Worm (Caenorhabditis elegans) whole organism, L3 larva: ENCODE measurements around the gene C32D5.8.
A peak's percentile ranks its signal among the peaks of the same experiment; 100 is the strongest.

ENCODE experiments used
- R02D3.7 ChIP-seq: fragments of 150-350 bp; optimal IDR thresholded peaks from 2 replicates; lab custom pipeline; 2014; ENCODE audit warnings: missing biosample characterization, missing genetic modification characterization
- ZK546.5 ChIP-seq: sonication (generic microtip); optimal IDR thresholded peaks from 2 replicates; lab custom pipeline; 2017; ENCODE audit warnings: missing biosample characterization, missing genetic modification characterization
- aly-2 ChIP-seq: fragments of 150-350 bp; optimal IDR thresholded peaks from 2 replicates; lab custom pipeline; 2014; ENCODE audit warnings: missing biosample characterization, missing genetic modification characterization
- ama-1 ChIP-seq: fragments of 150-350 bp; optimal IDR thresholded peaks from 2 replicates; lab custom pipeline; 2018
- ceh-16 ChIP-seq: sonication (generic microtip); optimal IDR thresholded peaks from 2 replicates; lab custom pipeline; 2017; ENCODE audit warnings: missing biosample characterization, missing genetic modification characterization
- ceh-28 ChIP-seq: fragments of 150-350 bp; optimal IDR thresholded peaks from 2 replicates; lab custom pipeline; 2014; ENCODE audit warnings: missing biosample characterization, missing genetic modification reagents, missing genetic modification characterization
- daf-12 ChIP-seq: fragments of 150-350 bp; optimal IDR thresholded peaks from 2 replicates; lab custom pipeline; 2014; ENCODE audit warnings: missing biosample characterization, missing genetic modification reagents, missing genetic modification characterization
- egl-5 ChIP-seq: fragments of 150-350 bp; optimal IDR thresholded peaks from 2 replicates; lab custom pipeline; 2017; ENCODE audit warnings: missing biosample characterization, missing genetic modification reagents, missing genetic modification characterization, inconsistent platforms
- elt-1 ChIP-seq: fragments of 150-350 bp; optimal IDR thresholded peaks from 2 replicates; lab custom pipeline; 2014; ENCODE audit warnings: missing biosample characterization, missing genetic modification characterization
- eor-1 ChIP-seq, 2 experiments: fragments of 150-350 bp; optimal IDR thresholded peaks; 2 replicates each; lab custom pipeline; 2014 to 2018; ENCODE audit warnings: missing biosample characterization in 2 of 2, missing genetic modification characterization in 2 of 2
- fkh-10 ChIP-seq: sonication (generic microtip); optimal IDR thresholded peaks from 2 replicates; lab custom pipeline; 2017; ENCODE audit warnings: missing biosample characterization, missing genetic modification reagents, missing genetic modification characterization
- jun-1 ChIP-seq: fragments of 150-350 bp; optimal IDR thresholded peaks from 2 replicates; lab custom pipeline; 2014; ENCODE audit warnings: missing biosample characterization, missing genetic modification reagents, missing genetic modification characterization
- lin-15B ChIP-seq: fragments of 150-350 bp; optimal IDR thresholded peaks from 2 replicates; lab custom pipeline; 2014; ENCODE audit warnings: missing biosample characterization, missing genetic modification characterization
- lin-39 ChIP-seq: fragments of 150-350 bp; optimal IDR thresholded peaks from 2 replicates; lab custom pipeline; 2018; ENCODE audit warnings: missing biosample characterization, missing genetic modification reagents, missing genetic modification characterization
- mdl-1 ChIP-seq: fragments of 150-350 bp; optimal IDR thresholded peaks from 2 replicates; lab custom pipeline; 2014; ENCODE audit warnings: missing biosample characterization, missing genetic modification characterization
- nfya-1 ChIP-seq: sonication (generic microtip); optimal IDR thresholded peaks from 2 replicates; lab custom pipeline; 2017; ENCODE audit warnings: missing genetic modification characterization, mild to moderate bottlenecking, missing compliant biosample characterization, antibody characterized with exemption, moderate library complexity; ENCODE audit not compliant: insufficient read depth
- nhr-11 ChIP-seq: fragments of 150-350 bp; optimal IDR thresholded peaks from 2 replicates; lab custom pipeline; 2014; ENCODE audit warnings: missing biosample characterization, missing genetic modification characterization
- nhr-12 ChIP-seq: fragments of 150-350 bp; optimal IDR thresholded peaks from 2 replicates; lab custom pipeline; 2014; ENCODE audit warnings: missing biosample characterization, missing genetic modification characterization
- nhr-23 ChIP-seq: fragments of 150-350 bp; optimal IDR thresholded peaks from 2 replicates; lab custom pipeline; 2014; ENCODE audit warnings: missing biosample characterization, missing genetic modification reagents, missing genetic modification characterization
- nhr-28 ChIP-seq: fragments of 150-350 bp; optimal IDR thresholded peaks from 2 replicates; lab custom pipeline; 2014; ENCODE audit warnings: missing biosample characterization, missing genetic modification characterization
- nhr-43 ChIP-seq: sonication (generic microtip); optimal IDR thresholded peaks from 2 replicates; lab custom pipeline; 2016; ENCODE audit warnings: mild to moderate bottlenecking, missing genetic modification characterization, missing compliant biosample characterization; ENCODE audit not compliant: poor library complexity, severe bottlenecking
- nhr-67 ChIP-seq: fragments of 150-350 bp; optimal IDR thresholded peaks from 2 replicates; lab custom pipeline; 2014; ENCODE audit warnings: missing biosample characterization, missing genetic modification characterization
- pha-4 ChIP-seq: fragments of 150-350 bp; optimal IDR thresholded peaks from 2 replicates; lab custom pipeline; 2014; ENCODE audit warnings: missing biosample characterization, missing genetic modification reagents, missing genetic modification characterization
- pqm-1 ChIP-seq: fragments of 150-350 bp; optimal IDR thresholded peaks from 2 replicates; lab custom pipeline; 2017; ENCODE audit warnings: missing biosample characterization, missing genetic modification characterization, inconsistent platforms
- sea-2 ChIP-seq: fragments of 150-350 bp; sonication (generic microtip); optimal IDR thresholded peaks from 4 replicates; lab custom pipeline; 2014; ENCODE audit warnings: missing biosample characterization, missing genetic modification reagents, missing genetic modification characterization
- zag-1 ChIP-seq: fragments of 150-350 bp; optimal IDR thresholded peaks from 2 replicates; lab custom pipeline; 2014; ENCODE audit warnings: missing biosample characterization, missing genetic modification characterization
- ztf-11 ChIP-seq: fragments of 150-350 bp; optimal IDR thresholded peaks from 2 replicates; lab custom pipeline; 2014; ENCODE audit warnings: missing biosample characterization, missing genetic modification characterization

Gene C32D5.8

DNA sequence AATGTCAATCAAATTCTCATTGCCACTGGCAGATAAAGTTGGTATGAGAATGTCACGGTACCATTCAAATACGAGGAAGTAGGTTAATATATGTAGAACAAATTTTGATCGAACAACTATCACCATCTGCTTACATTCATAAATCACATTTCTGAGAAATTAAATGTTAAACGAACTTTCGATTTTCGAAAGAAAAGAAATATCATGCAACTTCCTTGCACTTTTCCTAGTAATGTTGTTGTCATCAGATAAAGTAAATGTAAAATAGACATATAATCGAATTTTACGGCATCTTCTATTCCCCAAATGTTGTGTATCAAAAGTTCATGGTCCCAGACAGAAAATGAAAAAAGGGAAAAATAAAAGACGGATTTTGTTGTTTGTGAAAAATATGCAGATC is 34.3 kb downstream of the C32D5.8 start:
- TF ChIP-seq fkh-10 (GFP tag; lab: Kevin White, UChicago) = peak; percentile 27
- no peak for TF ChIP-seq nhr-12 (tag; lab: Kevin White, UChicago)

DNA sequence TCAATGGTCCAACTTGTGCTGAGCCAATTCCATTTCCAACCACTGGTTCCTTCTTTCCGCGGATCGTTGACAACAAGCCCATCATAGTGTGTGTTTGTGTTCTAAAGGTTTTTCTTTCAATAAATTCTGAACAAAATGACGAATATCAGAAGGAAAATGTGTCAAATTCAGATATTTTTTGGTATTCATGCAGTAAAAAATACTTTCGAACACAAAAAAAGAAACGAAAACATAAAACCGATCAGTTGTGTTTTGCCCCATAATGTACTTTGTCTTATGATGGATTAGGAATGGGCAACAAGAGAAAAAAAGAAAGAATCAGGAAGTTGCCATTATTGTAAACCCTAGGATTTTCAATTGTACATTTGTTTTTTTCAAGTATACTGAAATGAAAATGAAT is 36.6 kb downstream of the C32D5.8 start, which contains the start of gene glb-10:
Gene glb-10, minus strand, starts transcription at position 101 of the 400 bp plus-strand sequence.
- TF ChIP-seq mdl-1 (tag; lab: Kevin White, UChicago) (no peak), egl-5 (no peak), pqm-1 (no peak), nhr-11 (no peak), daf-12 (tag; lab: Kevin White, UChicago) (no peak), pha-4 (tag; lab: Kevin White, UChicago) (no peak), lin-39 (tag; lab: Kevin White, UChicago) (no peak), eor-1 (tag; optimal IDR thresholded peaks at IDR 0.05; lab: Kevin White, UChicago) (no peak), fkh-10 (GFP tag; lab: Kevin White, UChicago) (no peak)
- TF ChIP-seq, all 47 proteins: peak for 0

DNA sequence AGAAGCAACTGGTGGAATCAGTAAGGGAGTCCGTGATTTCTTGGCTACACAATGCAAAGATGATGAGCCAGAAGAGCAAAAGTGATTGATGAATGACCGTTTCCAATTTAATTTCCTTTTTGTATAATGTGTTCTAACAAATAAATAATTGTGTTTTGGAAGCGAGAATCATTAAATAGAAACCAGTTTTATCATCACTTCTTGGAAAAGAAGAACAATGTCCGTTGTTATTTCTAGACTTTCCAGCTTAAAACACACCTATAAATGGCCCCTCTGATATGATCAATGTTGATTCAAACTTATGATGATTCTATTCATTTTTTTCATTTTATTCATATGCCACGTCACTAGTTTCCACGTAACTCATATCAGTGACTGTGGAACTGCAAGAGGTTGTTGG is 39.6 kb downstream of the C32D5.8 start, which contains the start of gene C29F5.8:
Gene C29F5.8, plus strand, starts transcription at position 301 of the 400 bp plus-strand sequence.
- no peak for TF ChIP-seq jun-1 (tag; lab: Kevin White, UChicago)
- TF ChIP-seq ama-1 (lab: Kevin White, UChicago) = no peak
- no peak for TF ChIP-seq elt-1 (tag; lab: Kevin White, UChicago)
- no peak for TF ChIP-seq aly-2 (tag; lab: Kevin White, UChicago)
- TF ChIP-seq nhr-28 (tag; lab: Kevin White, UChicago) = no peak
- TF ChIP-seq ceh-16 (tag; lab: Kevin White, UChicago) = no peak
- TF ChIP-seq pha-4 (tag; lab: Kevin White, UChicago) = no peak
- TF ChIP-seq ztf-11 (tag; lab: Kevin White, UChicago) = no peak
- TF ChIP-seq nhr-23 (tag; lab: Kevin White, UChicago) = no peak

DNA sequence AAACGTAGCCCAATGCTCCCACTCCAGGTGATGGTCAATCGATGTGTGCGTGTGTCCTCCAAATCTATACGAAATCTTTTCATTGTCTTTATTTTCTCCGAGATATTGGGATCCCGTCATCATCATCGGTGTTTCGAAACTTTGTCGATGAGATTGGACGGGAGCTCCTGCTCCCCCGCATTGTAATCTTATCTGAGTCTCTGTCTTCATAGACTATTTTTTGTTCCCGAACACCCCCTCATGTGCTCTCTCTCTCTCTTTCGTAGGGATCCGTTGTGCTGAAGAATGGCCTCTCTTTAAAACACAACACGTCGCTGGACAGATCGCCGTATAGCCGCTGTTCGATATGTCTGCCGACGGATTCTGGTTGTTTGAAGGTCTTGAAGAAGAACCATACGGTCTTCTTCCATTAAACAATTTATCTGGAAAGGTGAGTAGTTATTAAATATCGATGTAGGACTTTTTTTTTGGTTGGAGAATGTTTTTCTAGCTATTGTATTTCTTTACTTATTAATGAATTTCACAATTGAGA is 42.5 kb downstream of the C32D5.8 start, which contains the start of gene C29F5.1:
Gene C29F5.1, plus strand, starts transcription at position 317 of the 532 bp plus-strand sequence.
- TF ChIP-seq R02D3.7 (tag; lab: Kevin White, UChicago) = no peak
- no peak for TF ChIP-seq lin-15B
- TF ChIP-seq nhr-12 (tag; lab: Kevin White, UChicago) = no peak
- peak; percentile 1 for TF ChIP-seq nfya-1 (tag; lab: Kevin White, UChicago)
- TF ChIP-seq nhr-67 (tag; lab: Kevin White, UChicago) = no peak
- no peak for TF ChIP-seq nhr-43 (tag; lab: Kevin White, UChicago)
- peak; percentile 40 for TF ChIP-seq egl-5
- TF ChIP-seq zag-1 (tag; lab: Kevin White, UChicago) = no peak
- TF ChIP-seq sea-2 = no peak
- no peak for TF ChIP-seq aly-2 (tag; lab: Kevin White, UChicago)
- TF ChIP-seq pha-4 (tag; lab: Kevin White, UChicago) = no peak
- no peak for TF ChIP-seq ceh-28 (tag; lab: Kevin White, UChicago)
- no peak for TF ChIP-seq ZK546.5 (tag; lab: Kevin White, UChicago)

DNA sequence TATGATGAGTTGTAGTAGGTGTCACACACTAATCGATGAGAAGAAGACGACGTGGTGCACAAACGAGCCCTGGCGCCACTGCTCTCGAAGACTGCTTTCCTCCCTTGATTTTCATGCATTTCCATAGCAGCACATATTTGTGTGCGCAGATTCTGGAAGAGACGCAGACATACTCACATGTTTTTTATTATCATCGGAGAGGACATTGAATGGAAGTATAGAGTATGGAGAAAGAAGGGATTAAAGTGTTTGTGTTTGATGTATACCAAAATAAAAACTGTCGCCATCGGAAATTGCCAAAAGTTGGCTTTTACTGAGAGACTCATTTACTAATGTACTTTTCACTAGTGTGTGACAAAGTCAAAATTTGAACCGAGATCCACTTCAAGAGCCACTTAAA is 51.5 kb downstream of the C32D5.8 start, which contains the start of gene mps-1:
Gene mps-1, minus strand, starts transcription at position 101 of the 400 bp plus-strand sequence.
- TF ChIP-seq nfya-1 (tag; lab: Kevin White, UChicago) = no peak
